Worm (Caenorhabditis elegans) whole organism, early embryonic: ENCODE results near the gene ddr-2.

Experiments used
- B0310.2 ChIP-seq: sonication (generic microtip); optimal IDR thresholded peaks from 2 replicates; lab custom pipeline; 2016; ENCODE audit warnings: mild to moderate bottlenecking, missing genetic modification characterization, missing compliant biosample characterization
- F13C5.2 ChIP-seq: sonication (generic microtip); optimal IDR thresholded peaks from 2 replicates; lab custom pipeline; 2017; ENCODE audit warnings: mild to moderate bottlenecking, missing genetic modification characterization, inconsistent platforms, missing compliant biosample characterization
- aly-1 ChIP-seq: sonication (generic microtip); optimal IDR thresholded peaks from 2 replicates; lab custom pipeline; 2016; ENCODE audit warnings: missing genetic modification characterization, missing compliant biosample characterization
- ama-1 ChIP-seq: fragments of 150-350 bp; optimal IDR thresholded peaks from 2 replicates; lab custom pipeline; 2014
- ceh-13 ChIP-seq: fragments of 200-800 bp; sonication (Bioruptor generic); optimal IDR thresholded peaks from 2 replicates; lab custom pipeline; 2018; ENCODE audit warnings: mild to moderate bottlenecking, missing genetic modification characterization, missing compliant biosample characterization
- ceh-36 ChIP-seq: sonication (generic microtip); optimal IDR thresholded peaks from 2 replicates; lab custom pipeline; 2016; ENCODE audit warnings: missing genetic modification characterization, inconsistent platforms, missing compliant biosample characterization
- ets-7 ChIP-seq: sonication (generic microtip); optimal IDR thresholded peaks from 2 replicates; lab custom pipeline; 2016; ENCODE audit warnings: missing genotype, missing genetic modification characterization, missing compliant biosample characterization
- flt-1 ChIP-seq: fragments of 200-800 bp; sonication (Bioruptor generic); IDR thresholded peaks from 2 replicates; pipeline ENCODE4 v1.3.6; 2022; ENCODE audit warnings: missing genetic modification characterization, missing compliant biosample characterization
- hmbx-1 ChIP-seq: sonication (generic microtip); optimal IDR thresholded peaks from 2 replicates; lab custom pipeline; 2016; ENCODE audit warnings: mild to moderate bottlenecking, missing genetic modification characterization, missing compliant biosample characterization
- hmg-4 ChIP-seq: fragments of 200-800 bp; sonication (Bioruptor generic); optimal IDR thresholded peaks from 2 replicates; lab custom pipeline; 2018; ENCODE audit warnings: mild to moderate bottlenecking, missing genetic modification characterization, missing compliant biosample characterization
- hnd-1 ChIP-seq: sonication (generic microtip); optimal IDR thresholded peaks from 2 replicates; lab custom pipeline; 2016; ENCODE audit warnings: missing genetic modification characterization, missing compliant biosample characterization
- pes-1 ChIP-seq: fragments of 200-800 bp; sonication (Bioruptor generic); IDR thresholded peaks from 2 replicates; pipeline ENCODE4 v1.3.6; 2022; ENCODE audit warnings: missing genetic modification reagents, missing genetic modification characterization, missing compliant biosample characterization
- scrt-1 ChIP-seq: fragments of 200-800 bp; sonication (Bioruptor generic); IDR thresholded peaks from 2 replicates; pipeline ENCODE4 v1.3.6; 2022; ENCODE audit warnings: missing genetic modification characterization, missing compliant biosample characterization
- sea-1 ChIP-seq: fragments of 200-800 bp; sonication (Bioruptor generic); conservative IDR thresholded peaks from 2 replicates; pipeline ENCODE4 v1.3.6; 2022; ENCODE audit warnings: missing genetic modification characterization, missing compliant biosample characterization
- tbx-11 ChIP-seq: fragments of 200-800 bp; sonication (Bioruptor generic); IDR thresholded peaks from 2 replicates; pipeline ENCODE4 v1.3.6; 2022; ENCODE audit warnings: missing genetic modification characterization, missing compliant biosample characterization
- tbx-37 ChIP-seq: fragments of 200-800 bp; sonication (Bioruptor generic); conservative IDR thresholded peaks from 2 replicates; pipeline ENCODE4 v1.3.6; 2022; ENCODE audit warnings: missing genetic modification reagents, missing genetic modification characterization, missing compliant biosample characterization
- tra-4 ChIP-seq: sonication (generic microtip); optimal IDR thresholded peaks from 2 replicates; lab custom pipeline; 2017; ENCODE audit warnings: missing genetic modification characterization, missing compliant biosample characterization

The ddr-2 gene

ce11 chrX:3284967-3285366, 30.1 kb upstream of the ddr-2 start:
- TF ChIP-seq aly-1 (tag; lab: Kevin White, UChicago) (no peak), ets-7 (tag; lab: Kevin White, UChicago) (no peak), hmbx-1 (no peak), tra-4 (tag; lab: Kevin White, UChicago) (no peak), tbx-37 (no peak), scrt-1 (GFP tag; lab: Robert Waterston, UW) (no peak)

ce11 chrX:3285448-3285847, 29.7 kb upstream of the ddr-2 start:
- TF ChIP-seq ceh-13 (GFP tag; lab: Kevin White, UChicago) (no peak), ets-7 (tag; lab: Kevin White, UChicago) (no peak), ceh-36 (tag; lab: Kevin White, UChicago) (no peak), scrt-1 (GFP tag; lab: Robert Waterston, UW) (no peak)

ce11 chrX:3289183-3289582, 25.9 kb upstream of the ddr-2 start, which contains the start of gene K09C4.4:
Gene K09C4.4, plus strand, starts transcription at chrX:3289483.
- TF ChIP-seq hnd-1 (tag; lab: Kevin White, UChicago): no peak
- TF ChIP-seq sea-1 (GFP tag; lab: Robert Waterston, UW): no peak

ce11 chrX:3290147-3290546, 25.0 kb upstream of the ddr-2 start:
- TF ChIP-seq tbx-11 (no peak), tra-4 (tag; lab: Kevin White, UChicago) (no peak), hmg-4 (GFP tag; lab: Kevin White, UChicago) (no peak), ets-7 (tag; lab: Kevin White, UChicago) (no peak), pes-1 (no peak), ceh-36 (tag; lab: Kevin White, UChicago) (no peak), flt-1 (GFP tag; lab: Robert Waterston, UW) (no peak), ceh-13 (GFP tag; lab: Kevin White, UChicago) (no peak), aly-1 (tag; lab: Kevin White, UChicago) (no peak), sea-1 (GFP tag; lab: Robert Waterston, UW) (no peak), ama-1 (lab: Kevin White, UChicago) (no peak), scrt-1 (GFP tag; lab: Robert Waterston, UW) (no peak), hnd-1 (tag; lab: Kevin White, UChicago) (no peak), hmbx-1 (no peak), tbx-37 (no peak)

ce11 chrX:3291948-3292347, 23.2 kb upstream of the ddr-2 start:
- TF ChIP-seq flt-1 (GFP tag; lab: Robert Waterston, UW) (no peak), scrt-1 (GFP tag; lab: Robert Waterston, UW) (no peak), pes-1 (no peak)

- TF ChIP-seq aly-1 (tag; lab: Kevin White, UChicago): no peak
- no peak for TF ChIP-seq ama-1 (lab: Kevin White, UChicago)
- TF ChIP-seq hnd-1 (tag; lab: Kevin White, UChicago): no peak
- no peak for TF ChIP-seq ceh-13 (GFP tag; lab: Kevin White, UChicago)
- no peak for TF ChIP-seq hmbx-1
- no peak for TF ChIP-seq sea-1 (GFP tag; lab: Robert Waterston, UW)
- no peak for TF ChIP-seq scrt-1 (GFP tag; lab: Robert Waterston, UW)
Observed at ce11 chrX:3296182-3296581, 18.9 kb upstream of the ddr-2 start, which contains the start of gene K09C4.2. Gene K09C4.2, plus strand, starts transcription at chrX:3296482.

ce11 chrX:3297812-3298211, 17.3 kb upstream of the ddr-2 start:
- TF ChIP-seq ceh-36 (tag; lab: Kevin White, UChicago): no peak
- no peak for TF ChIP-seq ets-7 (tag; lab: Kevin White, UChicago)
- no peak for TF ChIP-seq tbx-37
- TF ChIP-seq tra-4 (tag; lab: Kevin White, UChicago): no peak
- TF ChIP-seq B0310.2 (tag; lab: Kevin White, UChicago): no peak
- TF ChIP-seq hmbx-1: no peak
- TF ChIP-seq pes-1: no peak
- no peak for TF ChIP-seq aly-1 (tag; lab: Kevin White, UChicago)
- TF ChIP-seq ama-1 (lab: Kevin White, UChicago): no peak
- no peak for TF ChIP-seq F13C5.2 (tag; lab: Kevin White, UChicago)
- TF ChIP-seq hmg-4 (GFP tag; lab: Kevin White, UChicago): no peak
- no peak for TF ChIP-seq ceh-13 (GFP tag; lab: Kevin White, UChicago)
- no peak for TF ChIP-seq scrt-1 (GFP tag; lab: Robert Waterston, UW)
- TF ChIP-seq flt-1 (GFP tag; lab: Robert Waterston, UW): no peak
- TF ChIP-seq hnd-1 (tag; lab: Kevin White, UChicago): no peak
- TF ChIP-seq sea-1 (GFP tag; lab: Robert Waterston, UW): no peak
- TF ChIP-seq tbx-11: no peak

- TF ChIP-seq scrt-1 (GFP tag; lab: Robert Waterston, UW) (no peak), hmbx-1 (no peak)
Observed at ce11 chrX:3298582-3298981, 16.5 kb upstream of the ddr-2 start, which contains the start of gene K09C4.1. Gene K09C4.1, plus strand, starts transcription at chrX:3298882.

ce11 chrX:3300582-3300981, 14.5 kb upstream of the ddr-2 start:
- TF ChIP-seq hmg-4 (GFP tag; lab: Kevin White, UChicago) (no peak), ceh-36 (tag; lab: Kevin White, UChicago) (no peak), scrt-1 (GFP tag; lab: Robert Waterston, UW) (no peak), flt-1 (GFP tag; lab: Robert Waterston, UW) (no peak), sea-1 (GFP tag; lab: Robert Waterston, UW) (no peak), tra-4 (tag; lab: Kevin White, UChicago) (no peak)
